Fruit fly (Drosophila melanogaster) whole organism, embryonic: ENCODE results near the gene CenB1A.
A peak's percentile ranks its signal among the peaks of the same experiment; 100 is the strongest.

ENCODE experiments used
- ATbp ChIP-seq: fragments of 200-800 bp; sonication (Bioruptor generic); optimal IDR thresholded peaks from 2 replicates; lab custom pipeline; 2017; ENCODE audit warnings: missing biosample characterization, mild to moderate bottlenecking, missing genetic modification characterization, missing genetic modification reagents
- CG10366 ChIP-seq: fragments of 200-800 bp; sonication (Bioruptor generic); IDR thresholded peaks from 2 replicates; pipeline ENCODE4 v1.3.6; 2022; ENCODE audit warnings: missing biosample characterization, missing genetic modification characterization
- CG13894 ChIP-seq: fragments of 200-800 bp; sonication (Bioruptor generic); optimal IDR thresholded peaks from 3 replicates; lab custom pipeline; 2018; ENCODE audit warnings: missing biosample characterization, mild to moderate bottlenecking, missing genetic modification characterization, moderate library complexity
- CG14014 ChIP-seq: fragments of 200-800 bp; sonication (Bioruptor generic); IDR thresholded peaks from 2 replicates; pipeline ENCODE4 v1.3.6; 2022; ENCODE audit warnings: missing biosample characterization, missing genetic modification characterization
- CG14710 ChIP-seq: fragments of 200-800 bp; sonication (Bioruptor generic); optimal IDR thresholded peaks from 3 replicates; lab custom pipeline; 2019; ENCODE audit warnings: missing biosample characterization, mild to moderate bottlenecking, missing genetic modification characterization, moderate library complexity
- CG15514 ChIP-seq: fragments of 200-800 bp; sonication (Bioruptor generic); optimal IDR thresholded peaks from 3 replicates; lab custom pipeline; 2017; ENCODE audit warnings: missing biosample characterization, missing genetic modification characterization, mild to moderate bottlenecking, moderate library complexity, missing genetic modification reagents
- CG1603 ChIP-seq: fragments of 200-800 bp; sonication (Bioruptor generic); optimal IDR thresholded peaks from 2 replicates; lab custom pipeline; 2019; ENCODE audit warnings: missing biosample characterization, mild to moderate bottlenecking, missing genetic modification characterization, moderate library complexity
- CG16779 ChIP-seq: fragments of 200-800 bp; sonication (Bioruptor generic); IDR thresholded peaks from 2 replicates; pipeline ENCODE4 v1.3.6; 2022; ENCODE audit warnings: missing biosample characterization, missing genetic modification characterization
- CG17568 ChIP-seq: fragments of 200-800 bp; sonication (Bioruptor generic); optimal IDR thresholded peaks from 2 replicates; lab custom pipeline; 2018; ENCODE audit warnings: missing biosample characterization, mild to moderate bottlenecking, missing genetic modification characterization, moderate library complexity
- CG18011 ChIP-seq: fragments of 200-800 bp; sonication (Bioruptor generic); optimal IDR thresholded peaks from 2 replicates; lab custom pipeline; 2017; ENCODE audit warnings: missing biosample characterization, missing genetic modification characterization, mild to moderate bottlenecking, moderate library complexity, missing genotype
- CG2199 ChIP-seq: fragments of 200-800 bp; sonication (Bioruptor generic); IDR thresholded peaks from 3 replicates; pipeline ENCODE4 v1.3.6; 2022; ENCODE audit warnings: missing biosample characterization, missing genetic modification characterization
- CG2889 ChIP-seq: fragments of 200-800 bp; sonication (Bioruptor generic); IDR thresholded peaks from 3 replicates; pipeline ENCODE4 v1.3.6; 2022; ENCODE audit warnings: missing biosample characterization, missing genetic modification characterization
- CG34422 ChIP-seq: fragments of 200-800 bp; sonication (Bioruptor generic); IDR thresholded peaks from 3 replicates; pipeline ENCODE4 v1.3.6; 2022; ENCODE audit warnings: missing biosample characterization, missing genetic modification characterization
- CG4360 ChIP-seq: fragments of 200-800 bp; sonication (Bioruptor generic); IDR thresholded peaks from 2 replicates; pipeline ENCODE4 v1.3.6; 2022; ENCODE audit warnings: missing biosample characterization, missing genetic modification characterization
- CG6254 ChIP-seq: fragments of 200-800 bp; sonication (Bioruptor generic); optimal IDR thresholded peaks from 3 replicates; lab custom pipeline; 2017; ENCODE audit warnings: mild to moderate bottlenecking, missing biosample characterization, missing genetic modification reagents, missing genetic modification characterization
- CG7372 ChIP-seq: fragments of 200-800 bp; sonication (Bioruptor generic); IDR thresholded peaks from 2 replicates; pipeline ENCODE4 v1.3.6; 2022; ENCODE audit warnings: missing biosample characterization, missing genetic modification characterization
- CG7786 ChIP-seq: fragments of 200-800 bp; sonication (Bioruptor generic); optimal IDR thresholded peaks from 2 replicates; lab custom pipeline; 2016; ENCODE audit warnings: missing biosample characterization, missing genetic modification characterization
- CG8944 ChIP-seq: fragments of 200-800 bp; sonication (Bioruptor generic); optimal IDR thresholded peaks from 3 replicates; lab custom pipeline; 2016; ENCODE audit warnings: missing biosample characterization, missing genetic modification characterization
- CG9437 ChIP-seq: fragments of 200-800 bp; sonication (Bioruptor generic); optimal IDR thresholded peaks from 2 replicates; lab custom pipeline; 2018; ENCODE audit warnings: missing biosample characterization, mild to moderate bottlenecking, missing genetic modification characterization
- D19A ChIP-seq: fragments of 200-800 bp; optimal IDR thresholded peaks from 3 replicates; lab custom pipeline; 2019; ENCODE audit warnings: missing biosample characterization, mild to moderate bottlenecking, missing genetic modification characterization, moderate library complexity
- Dip2 ChIP-seq: fragments of 200-800 bp; sonication (Bioruptor generic); IDR thresholded peaks from 2 replicates; pipeline ENCODE4 v1.3.6; 2022; ENCODE audit warnings: missing biosample characterization, missing genetic modification characterization
- E2f1 ChIP-seq: fragments of 200-800 bp; sonication (Bioruptor generic); IDR thresholded peaks from 2 replicates; pipeline ENCODE4 v1.3.6; 2022; ENCODE audit warnings: missing biosample characterization, missing genetic modification characterization
- Ets97D ChIP-seq: fragments of 200-800 bp; sonication (Bioruptor generic); optimal IDR thresholded peaks from 3 replicates; lab custom pipeline; 2016; ENCODE audit warnings: missing biosample characterization, missing genetic modification characterization
- Fer3 ChIP-seq: fragments of 200-800 bp; sonication (Bioruptor generic); optimal IDR thresholded peaks from 2 replicates; lab custom pipeline; 2018; ENCODE audit warnings: missing biosample characterization, mild to moderate bottlenecking, missing genetic modification characterization, moderate library complexity
- HLH4C ChIP-seq: fragments of 200-800 bp; sonication (Bioruptor generic); IDR thresholded peaks from 3 replicates; pipeline ENCODE4 v1.3.6; 2022; ENCODE audit warnings: missing biosample characterization, missing genetic modification characterization; ENCODE audit not compliant: partially characterized antibody
- Hr51 ChIP-seq, 2 experiments: fragments of 200-800 bp; sonication (Bioruptor generic); optimal IDR thresholded peaks; 2 replicates in 1 of 2; 3 replicates in 1 of 2; lab custom pipeline; 2016 to 2018; ENCODE audit warnings: missing biosample characterization in 2 of 2, missing genetic modification characterization in 2 of 2, mild to moderate bottlenecking in 1 of 2, moderate library complexity in 1 of 2
- Jarid2 ChIP-seq: fragments of 200-800 bp; sonication (Bioruptor generic); optimal IDR thresholded peaks from 3 replicates; lab custom pipeline; 2017; ENCODE audit warnings: mild to moderate bottlenecking, missing biosample characterization, missing genetic modification reagents, missing genetic modification characterization
- Lhr ChIP-seq: fragments of 200-800 bp; sonication (Bioruptor generic); optimal IDR thresholded peaks from 3 replicates; lab custom pipeline; 2017; ENCODE audit warnings: mild to moderate bottlenecking, missing biosample characterization, missing genetic modification reagents, missing genetic modification characterization
- Lpt ChIP-seq: fragments of >200 bp; optimal IDR thresholded peaks from 2 replicates; lab custom pipeline; 2018; ENCODE audit warnings: missing biosample characterization, missing genetic modification characterization
- Mrtf ChIP-seq: fragments of 200-800 bp; sonication (Bioruptor generic); IDR thresholded peaks from 3 replicates; pipeline ENCODE4 v1.3.6; 2022; ENCODE audit warnings: missing biosample characterization, missing genetic modification characterization
- Neu2 ChIP-seq: fragments of 200-800 bp; sonication (Bioruptor generic); optimal IDR thresholded peaks from 3 replicates; lab custom pipeline; 2016; ENCODE audit warnings: missing biosample characterization, missing genetic modification characterization, borderline replicate concordance
- Opbp ChIP-seq: fragments of 200-800 bp; sonication (Bioruptor generic); IDR thresholded peaks from 3 replicates; pipeline ENCODE4 v1.3.6; 2022; ENCODE audit warnings: missing biosample characterization, missing genetic modification characterization; ENCODE audit not compliant: partially characterized antibody
- Pdp1 ChIP-seq, 2 experiments: fragments of 200-800 bp; sonication (Bioruptor generic); optimal IDR thresholded peaks; 3 replicates each; lab custom pipeline; 2016; ENCODE audit warnings: missing biosample characterization in 2 of 2, missing genetic modification characterization in 2 of 2, mild to moderate bottlenecking in 1 of 2, moderate library complexity in 1 of 2
- Scr ChIP-seq: fragments of 200-800 bp; sonication (Bioruptor generic); IDR thresholded peaks from 2 replicates; pipeline ENCODE4 v1.3.6; 2022; ENCODE audit warnings: missing biosample characterization, missing genetic modification characterization; ENCODE audit not compliant: partially characterized antibody
- Sry-β ChIP-seq: fragments of 200-800 bp; sonication (Bioruptor generic); optimal IDR thresholded peaks from 2 replicates; lab custom pipeline; 2018; ENCODE audit warnings: missing biosample characterization, mild to moderate bottlenecking, missing genetic modification characterization, moderate library complexity
- al ChIP-seq: fragments of 200-800 bp; sonication (Bioruptor generic); IDR thresholded peaks from 2 replicates; pipeline ENCODE4 v1.3.6; 2022; ENCODE audit warnings: missing biosample characterization, missing genetic modification characterization
- br ChIP-seq: fragments of >200 bp; optimal IDR thresholded peaks from 2 replicates; lab custom pipeline; 2017
- cg ChIP-seq: fragments of 200-800 bp; sonication (Bioruptor generic); optimal IDR thresholded peaks from 3 replicates; lab custom pipeline; 2019; ENCODE audit warnings: missing biosample characterization, mild to moderate bottlenecking, missing genetic modification characterization, moderate library complexity
- ci ChIP-seq: fragments of 200-800 bp; sonication (Bioruptor generic); IDR thresholded peaks from 3 replicates; pipeline ENCODE4 v1.3.6; 2022; ENCODE audit warnings: missing biosample characterization, missing genetic modification characterization
- ems ChIP-seq: fragments of 200-800 bp; sonication (Bioruptor generic); optimal IDR thresholded peaks from 3 replicates; lab custom pipeline; 2016; ENCODE audit warnings: missing biosample characterization, missing genetic modification characterization
- h ChIP-seq: fragments of >200 bp; optimal IDR thresholded peaks from 2 replicates; lab custom pipeline; 2017
- mirr ChIP-seq: fragments of 200-800 bp; sonication (Bioruptor generic); optimal IDR thresholded peaks from 3 replicates; lab custom pipeline; 2018; ENCODE audit warnings: missing biosample characterization, mild to moderate bottlenecking, missing genetic modification characterization
- pum ChIP-seq: fragments of 200-800 bp; sonication (Bioruptor generic); optimal IDR thresholded peaks from 2 replicates; lab custom pipeline; 2016; ENCODE audit warnings: missing biosample characterization, missing genetic modification characterization
- sna ChIP-seq: fragments of 200-800 bp; sonication (Bioruptor generic); IDR thresholded peaks from 2 replicates; pipeline ENCODE4 v1.3.6; 2022; ENCODE audit warnings: missing biosample characterization, missing genetic modification characterization; ENCODE audit not compliant: partially characterized antibody
- sr ChIP-seq: fragments of 200-800 bp; sonication (Bioruptor generic); IDR thresholded peaks from 3 replicates; pipeline ENCODE4 v1.3.6; 2022; ENCODE audit warnings: missing biosample characterization, missing genetic modification characterization
- tll ChIP-seq, 2 experiments: fragments of 200-800 bp in 1 of 2; fragments of >200 bp in 1 of 2; sonication (Bioruptor generic) in 1 of 2; optimal IDR thresholded peaks; 2 replicates each; lab custom pipeline; 2017 to 2019; ENCODE audit warnings: missing biosample characterization in 2 of 2, missing genetic modification characterization in 2 of 2, mild to moderate bottlenecking in 1 of 2, moderate library complexity in 1 of 2
- trem ChIP-seq: fragments of 200-800 bp; optimal IDR thresholded peaks from 3 replicates; lab custom pipeline; 2019; ENCODE audit warnings: missing biosample characterization, mild to moderate bottlenecking, missing genetic modification characterization, moderate library complexity
- tup ChIP-seq: fragments of 200-800 bp; sonication (Bioruptor generic); optimal IDR thresholded peaks from 2 replicates; lab custom pipeline; 2016; ENCODE audit warnings: missing biosample characterization, mild to moderate bottlenecking, missing genetic modification characterization, moderate library complexity
- unpg ChIP-seq: fragments of 200-800 bp; sonication (Bioruptor generic); optimal IDR thresholded peaks from 3 replicates; lab custom pipeline; 2018; ENCODE audit warnings: missing biosample characterization, mild to moderate bottlenecking, missing genetic modification characterization, moderate library complexity

CenB1A gene

dm6 chr3R:23126241-23127022, 8.2 kb downstream of the CenB1A start, which contains the start of gene CG31365 (continued):
- TF ChIP-seq ci (GFP tag; lab: Robert Waterston, UW) (peak; percentile 24; the same call in 1 of the 3 replicates), ems (GFP tag; lab: Kevin White, UChicago) (no peak), ATbp (GFP tag; lab: Kevin White, UChicago) (no peak), CG2889 (no peak), sr (GFP tag; lab: Robert Waterston, UW) (no peak), CG1603 (tag; lab: Kevin White, UChicago) (peak; percentile 40), CG17568 (no peak), sna (GFP tag; lab: Robert Waterston, UW) (0 out of 2 replicates have a peak, but pooled peaks have one; percentile 24), Dip2 (GFP tag; lab: Robert Waterston, UW) (no peak), CG9437 (GFP tag; lab: Kevin White, UChicago) (peak; percentile 68), CG8944 (GFP tag; lab: Kevin White, UChicago) (no peak), unpg (GFP tag; lab: Kevin White, UChicago) (no peak), Lpt (GFP tag; lab: Kevin White, UChicago) (no peak), CG6254 (no peak), Scr (GFP tag; lab: Robert Waterston, UW) (peak; percentile 28; the same call in 1 of the 2 replicates), CG7372 (GFP tag; lab: Robert Waterston, UW) (no peak), br (lab: Kevin White, UChicago) (no peak), Ets97D (no peak), pum (no peak), CG18011 (no peak), Opbp (GFP tag; lab: Robert Waterston, UW) (peak; percentile 24; the same call in 1 of the 3 replicates), Mrtf (GFP tag; lab: Robert Waterston, UW) (no peak), Lhr (no peak), Pdp1 (GFP tag; optimal IDR thresholded peaks at IDR 0.05; lab: Kevin White, UChicago) (peak in 1 of 2 experiments; percentile 11), trem (tag; lab: Kevin White, UChicago) (peak; percentile 48), Fer3 (tag; lab: Kevin White, UChicago) (no peak), CG34422 (no peak; the same call in 2 of the 3 replicates), Hr51 (GFP tag; optimal IDR thresholded peaks at IDR 0.05; lab: Kevin White, UChicago) (no peak), Sry-β (GFP tag; lab: Kevin White, UChicago) (no peak), CG13894 (tag; lab: Kevin White, UChicago) (no peak), CG10366 (GFP tag; lab: Robert Waterston, UW) (no peak), E2f1 (GFP tag; lab: Robert Waterston, UW) (no peak), h (no peak), mirr (GFP tag; lab: Kevin White, UChicago) (no peak), CG14710 (tag; lab: Kevin White, UChicago) (peak; percentile 33), tup (no peak), CG7786 (GFP tag; lab: Kevin White, UChicago) (no peak), cg (GFP tag; lab: Kevin White, UChicago) (no peak), tll (GFP tag; optimal IDR thresholded peaks at IDR 0.05; lab: Kevin White, UChicago) (no peak), HLH4C (GFP tag; lab: Robert Waterston, UW) (no peak; the same call in 2 of the 3 replicates), CG15514 (GFP tag; lab: Kevin White, UChicago) (no peak), CG4360 (GFP tag; lab: Robert Waterston, UW) (no peak; the same call in 1 of the 2 replicates), Jarid2 (GFP tag; lab: Kevin White, UChicago) (no peak), D19A (tag; lab: Kevin White, UChicago) (no peak), al (GFP tag; lab: Robert Waterston, UW) (no peak), Neu2 (GFP tag; lab: Kevin White, UChicago) (no peak), CG2199 (GFP tag; lab: Robert Waterston, UW) (no peak), CG14014 (GFP tag; lab: Robert Waterston, UW) (no peak), CG16779 (no peak)
